Worm (Caenorhabditis elegans) whole organism, early embryonic: ENCODE results near the gene F35E8.2.

ENCODE experiments used
- B0310.2 ChIP-seq: sonication (generic microtip); optimal IDR thresholded peaks from 2 replicates; lab custom pipeline; 2016; ENCODE audit warnings: mild to moderate bottlenecking, missing genetic modification characterization, missing compliant biosample characterization
- F13C5.2 ChIP-seq: sonication (generic microtip); optimal IDR thresholded peaks from 2 replicates; lab custom pipeline; 2017; ENCODE audit warnings: mild to moderate bottlenecking, missing genetic modification characterization, inconsistent platforms, missing compliant biosample characterization
- aly-1 ChIP-seq: sonication (generic microtip); optimal IDR thresholded peaks from 2 replicates; lab custom pipeline; 2016; ENCODE audit warnings: missing genetic modification characterization, missing compliant biosample characterization
- ama-1 ChIP-seq: fragments of 150-350 bp; optimal IDR thresholded peaks from 2 replicates; lab custom pipeline; 2014
- ceh-13 ChIP-seq: fragments of 200-800 bp; sonication (Bioruptor generic); optimal IDR thresholded peaks from 2 replicates; lab custom pipeline; 2018; ENCODE audit warnings: mild to moderate bottlenecking, missing genetic modification characterization, missing compliant biosample characterization
- ceh-36 ChIP-seq: sonication (generic microtip); optimal IDR thresholded peaks from 2 replicates; lab custom pipeline; 2016; ENCODE audit warnings: missing genetic modification characterization, inconsistent platforms, missing compliant biosample characterization
- ets-7 ChIP-seq: sonication (generic microtip); optimal IDR thresholded peaks from 2 replicates; lab custom pipeline; 2016; ENCODE audit warnings: missing genotype, missing genetic modification characterization, missing compliant biosample characterization
- flt-1 ChIP-seq: fragments of 200-800 bp; sonication (Bioruptor generic); IDR thresholded peaks from 2 replicates; pipeline ENCODE4 v1.3.6; 2022; ENCODE audit warnings: missing genetic modification characterization, missing compliant biosample characterization
- hmbx-1 ChIP-seq: sonication (generic microtip); optimal IDR thresholded peaks from 2 replicates; lab custom pipeline; 2016; ENCODE audit warnings: mild to moderate bottlenecking, missing genetic modification characterization, missing compliant biosample characterization
- hmg-4 ChIP-seq: fragments of 200-800 bp; sonication (Bioruptor generic); optimal IDR thresholded peaks from 2 replicates; lab custom pipeline; 2018; ENCODE audit warnings: mild to moderate bottlenecking, missing genetic modification characterization, missing compliant biosample characterization
- hnd-1 ChIP-seq: sonication (generic microtip); optimal IDR thresholded peaks from 2 replicates; lab custom pipeline; 2016; ENCODE audit warnings: missing genetic modification characterization, missing compliant biosample characterization
- pes-1 ChIP-seq: fragments of 200-800 bp; sonication (Bioruptor generic); IDR thresholded peaks from 2 replicates; pipeline ENCODE4 v1.3.6; 2022; ENCODE audit warnings: missing genetic modification reagents, missing genetic modification characterization, missing compliant biosample characterization
- scrt-1 ChIP-seq: fragments of 200-800 bp; sonication (Bioruptor generic); IDR thresholded peaks from 2 replicates; pipeline ENCODE4 v1.3.6; 2022; ENCODE audit warnings: missing genetic modification characterization, missing compliant biosample characterization
- sea-1 ChIP-seq: fragments of 200-800 bp; sonication (Bioruptor generic); conservative IDR thresholded peaks from 2 replicates; pipeline ENCODE4 v1.3.6; 2022; ENCODE audit warnings: missing genetic modification characterization, missing compliant biosample characterization
- tbx-11 ChIP-seq: fragments of 200-800 bp; sonication (Bioruptor generic); IDR thresholded peaks from 2 replicates; pipeline ENCODE4 v1.3.6; 2022; ENCODE audit warnings: missing genetic modification characterization, missing compliant biosample characterization
- tbx-37 ChIP-seq: fragments of 200-800 bp; sonication (Bioruptor generic); conservative IDR thresholded peaks from 2 replicates; pipeline ENCODE4 v1.3.6; 2022; ENCODE audit warnings: missing genetic modification reagents, missing genetic modification characterization, missing compliant biosample characterization
- tra-4 ChIP-seq: sonication (generic microtip); optimal IDR thresholded peaks from 2 replicates; lab custom pipeline; 2017; ENCODE audit warnings: missing genetic modification characterization, missing compliant biosample characterization

F35E8.2 gene

DNA sequence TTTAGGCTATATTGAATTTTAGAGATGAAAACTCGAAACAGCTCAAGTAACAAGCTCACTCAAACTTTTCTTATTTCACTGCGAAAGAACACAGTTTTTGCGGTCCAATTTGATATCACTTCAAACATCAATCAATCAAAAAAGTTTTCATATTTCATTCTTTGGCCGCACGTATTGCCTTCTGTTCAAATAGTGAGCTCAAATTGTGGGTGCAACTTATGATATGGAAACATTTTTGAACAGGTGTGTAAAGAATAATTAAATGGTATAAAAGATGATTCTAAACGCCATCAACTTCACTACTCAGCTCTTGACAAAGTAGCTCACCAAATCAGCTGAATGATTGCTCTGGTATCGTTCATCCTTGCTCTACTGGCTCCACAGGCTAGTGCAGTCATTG is 5.8 kb upstream of the F35E8.2 start, which contains the start of gene T06C12.14:
TSS of gene T06C12.14 (plus strand) at position 301 of the 400 bp plus-strand sequence.
- TF ChIP-seq tra-4 (tag; lab: Kevin White, UChicago), result no peak
- TF ChIP-seq scrt-1 (GFP tag; lab: Robert Waterston, UW), result no peak
- no peak for TF ChIP-seq tbx-11
- TF ChIP-seq ceh-36 (tag; lab: Kevin White, UChicago), result no peak

DNA sequence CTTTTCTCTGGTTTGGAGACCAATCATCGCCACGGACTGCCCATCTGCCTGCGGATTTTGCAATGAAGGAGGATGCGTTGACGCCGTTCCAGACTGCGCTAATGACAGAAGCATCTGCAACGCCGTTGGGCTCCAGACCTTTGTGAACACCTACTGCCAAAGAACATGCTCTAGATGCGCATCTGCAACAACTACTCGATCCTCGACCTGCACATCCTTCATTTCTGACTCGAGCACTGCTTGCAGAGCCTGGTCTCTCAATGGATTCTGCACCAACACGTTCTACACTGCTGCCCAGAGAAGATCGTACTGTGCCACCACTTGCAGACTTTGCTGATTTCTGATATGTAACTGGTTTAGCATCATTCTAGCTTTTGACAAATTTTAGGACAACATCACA is 4.9 kb upstream of the F35E8.2 start:
- TF ChIP-seq sea-1 (GFP tag; lab: Robert Waterston, UW), result no peak
- TF ChIP-seq ceh-36 (tag; lab: Kevin White, UChicago), result no peak
- no peak for TF ChIP-seq flt-1 (GFP tag; lab: Robert Waterston, UW)
- TF ChIP-seq hmg-4, result no peak

DNA sequence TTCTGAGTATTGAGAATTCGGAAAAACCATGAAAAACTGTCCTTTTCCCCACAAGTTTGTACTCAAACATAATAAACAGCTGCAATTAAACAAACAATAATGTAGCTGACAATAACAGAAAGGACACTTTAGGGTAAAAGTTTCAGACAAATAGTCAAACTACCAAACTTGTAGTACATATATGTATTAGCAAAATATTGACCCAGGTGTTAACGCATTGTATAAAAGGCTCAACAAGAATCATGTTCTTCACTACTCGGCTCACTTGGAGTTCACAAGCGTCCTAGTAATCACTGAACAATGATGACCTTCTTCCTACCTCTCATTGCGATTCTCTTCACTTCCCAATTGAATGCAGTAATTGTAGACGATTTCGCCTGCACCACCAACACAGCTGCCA is 6.4 kb downstream of the F35E8.2 start, which contains the start of gene F35E8.6:
TSS of gene F35E8.6 (plus strand) at position 301 of the 400 bp plus-strand sequence.
- TF ChIP-seq scrt-1 (GFP tag; lab: Robert Waterston, UW) (no peak), flt-1 (GFP tag; lab: Robert Waterston, UW) (no peak), hnd-1 (tag; lab: Kevin White, UChicago) (no peak)

DNA sequence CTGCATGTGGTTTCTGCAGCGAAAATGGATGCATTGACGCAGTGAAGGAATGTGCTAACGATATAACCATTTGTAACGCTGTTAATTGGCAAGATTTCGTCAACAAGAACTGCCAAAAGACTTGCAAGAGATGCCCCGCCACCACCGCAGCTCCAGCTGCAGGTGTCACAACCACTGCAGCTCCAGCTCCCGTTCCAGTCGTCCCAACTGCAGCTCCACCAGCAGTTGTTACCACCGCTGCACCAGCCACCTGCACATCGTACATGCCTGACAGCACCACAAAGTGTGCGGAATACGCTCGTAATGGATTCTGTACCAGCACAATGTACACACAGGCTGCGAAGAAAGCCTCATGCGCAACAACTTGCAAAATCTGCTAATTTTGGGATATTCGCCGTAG is 7.2 kb downstream of the F35E8.2 start:
- TF ChIP-seq B0310.2 (tag; lab: Kevin White, UChicago) (no peak), aly-1 (tag; lab: Kevin White, UChicago) (no peak), pes-1 (GFP tag; lab: Robert Waterston, UW) (no peak), F13C5.2 (tag; lab: Kevin White, UChicago) (no peak), ceh-13 (no peak), ama-1 (lab: Kevin White, UChicago) (no peak), hmg-4 (no peak), scrt-1 (GFP tag; lab: Robert Waterston, UW) (no peak), tbx-37 (GFP tag; lab: Robert Waterston, UW) (no peak), ceh-36 (tag; lab: Kevin White, UChicago) (no peak), tra-4 (tag; lab: Kevin White, UChicago) (no peak), ets-7 (tag; lab: Kevin White, UChicago) (no peak), sea-1 (GFP tag; lab: Robert Waterston, UW) (no peak), flt-1 (GFP tag; lab: Robert Waterston, UW) (no peak), tbx-11 (no peak), hmbx-1 (no peak), hnd-1 (tag; lab: Kevin White, UChicago) (no peak)

DNA sequence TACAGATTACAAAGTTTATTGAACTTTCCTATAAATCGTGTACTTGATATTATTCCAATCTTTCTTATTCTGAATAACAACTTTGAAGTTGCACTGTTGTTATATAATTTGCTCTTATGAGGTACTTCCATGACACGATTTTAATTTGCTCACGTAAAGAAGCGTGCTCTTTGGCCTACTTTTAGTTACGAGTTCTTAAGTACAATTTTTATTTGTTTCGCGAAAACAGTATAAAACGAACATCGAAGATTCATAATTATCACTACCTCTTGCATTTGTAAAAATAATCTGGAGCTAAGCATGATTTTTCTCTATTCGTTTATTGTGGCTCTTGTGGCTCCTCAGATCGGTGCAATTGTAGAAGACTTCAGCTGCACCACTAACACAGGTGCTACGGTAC is 8.3 kb downstream of the F35E8.2 start, which contains the start of gene F35E8.7:
TSS of gene F35E8.7 (plus strand) at position 301 of the 400 bp plus-strand sequence.
- no peak for TF ChIP-seq ceh-36 (tag; lab: Kevin White, UChicago)
- TF ChIP-seq hmbx-1, result no peak
- TF ChIP-seq aly-1 (tag; lab: Kevin White, UChicago), result no peak
- no peak for TF ChIP-seq ceh-13
- TF ChIP-seq sea-1 (GFP tag; lab: Robert Waterston, UW), result no peak
- no peak for TF ChIP-seq tbx-37 (GFP tag; lab: Robert Waterston, UW)
- TF ChIP-seq F13C5.2 (tag; lab: Kevin White, UChicago), result no peak
- TF ChIP-seq pes-1 (GFP tag; lab: Robert Waterston, UW), result no peak
- TF ChIP-seq ama-1 (lab: Kevin White, UChicago), result no peak
- TF ChIP-seq flt-1 (GFP tag; lab: Robert Waterston, UW), result no peak
- no peak for TF ChIP-seq scrt-1 (GFP tag; lab: Robert Waterston, UW)
- TF ChIP-seq B0310.2 (tag; lab: Kevin White, UChicago), result no peak
- TF ChIP-seq tbx-11, result no peak
- TF ChIP-seq hmg-4, result no peak
- TF ChIP-seq ets-7 (tag; lab: Kevin White, UChicago), result no peak
- no peak for TF ChIP-seq hnd-1 (tag; lab: Kevin White, UChicago)
- no peak for TF ChIP-seq tra-4 (tag; lab: Kevin White, UChicago)

DNA sequence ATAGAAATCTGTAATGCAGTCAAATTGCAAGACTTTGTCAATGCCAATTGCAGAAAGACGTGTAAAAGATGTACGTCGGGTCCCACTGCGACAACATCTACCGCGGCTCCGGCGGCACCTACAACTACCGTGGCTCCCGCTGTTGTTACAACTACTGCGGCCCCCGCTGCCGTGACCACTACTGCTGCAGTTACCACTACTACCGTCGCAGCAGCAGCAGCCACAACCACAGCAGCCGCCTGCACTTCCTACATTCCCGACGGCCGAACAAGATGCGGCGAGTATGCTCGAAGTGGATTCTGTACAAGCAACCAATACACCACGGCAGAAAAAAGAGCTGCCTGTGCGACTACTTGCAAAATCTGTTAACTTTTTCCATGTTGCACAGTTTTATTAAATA is 9.3 kb downstream of the F35E8.2 start:
- TF ChIP-seq scrt-1 (GFP tag; lab: Robert Waterston, UW) (no peak), F13C5.2 (tag; lab: Kevin White, UChicago) (no peak), ceh-13 (no peak), hmbx-1 (no peak), aly-1 (tag; lab: Kevin White, UChicago) (no peak), ceh-36 (tag; lab: Kevin White, UChicago) (no peak), sea-1 (GFP tag; lab: Robert Waterston, UW) (no peak), ets-7 (tag; lab: Kevin White, UChicago) (no peak), pes-1 (GFP tag; lab: Robert Waterston, UW) (no peak), flt-1 (GFP tag; lab: Robert Waterston, UW) (no peak), hnd-1 (tag; lab: Kevin White, UChicago) (no peak), B0310.2 (tag; lab: Kevin White, UChicago) (no peak), ama-1 (lab: Kevin White, UChicago) (no peak), tra-4 (tag; lab: Kevin White, UChicago) (no peak), hmg-4 (no peak), tbx-37 (GFP tag; lab: Robert Waterston, UW) (no peak), tbx-11 (no peak)

DNA sequence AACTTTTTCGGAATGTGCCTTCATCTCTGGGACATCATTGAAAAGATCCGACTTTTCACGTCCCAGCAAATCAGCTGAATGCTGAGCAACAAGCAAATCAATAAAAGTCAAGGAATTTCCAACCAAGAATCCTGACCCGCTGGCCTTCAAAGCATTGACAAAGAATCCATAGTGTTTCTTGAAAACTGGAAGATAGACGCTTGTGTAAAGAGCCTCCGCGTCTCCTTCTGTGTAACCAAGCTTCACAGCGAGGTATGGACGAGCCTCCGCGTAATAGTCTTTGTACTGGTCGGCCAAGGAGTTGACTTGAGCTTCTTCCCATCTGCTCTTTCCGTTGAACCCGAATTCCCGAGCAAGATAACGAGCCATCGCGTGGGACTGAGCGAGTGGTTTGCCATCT is 9.8 kb downstream of the F35E8.2 start:
- TF ChIP-seq F13C5.2 (tag; lab: Kevin White, UChicago), result no peak
- TF ChIP-seq ceh-36 (tag; lab: Kevin White, UChicago), result no peak
- TF ChIP-seq pes-1 (GFP tag; lab: Robert Waterston, UW), result no peak
- no peak for TF ChIP-seq B0310.2 (tag; lab: Kevin White, UChicago)
- no peak for TF ChIP-seq aly-1 (tag; lab: Kevin White, UChicago)
- TF ChIP-seq tra-4 (tag; lab: Kevin White, UChicago), result no peak
- no peak for TF ChIP-seq hmbx-1
- TF ChIP-seq ama-1 (lab: Kevin White, UChicago), result no peak
- no peak for TF ChIP-seq hmg-4
- TF ChIP-seq tbx-11, result no peak
- TF ChIP-seq ets-7 (tag; lab: Kevin White, UChicago), result no peak
- no peak for TF ChIP-seq ceh-13
- no peak for TF ChIP-seq hnd-1 (tag; lab: Kevin White, UChicago)
- no peak for TF ChIP-seq sea-1 (GFP tag; lab: Robert Waterston, UW)
- no peak for TF ChIP-seq tbx-37 (GFP tag; lab: Robert Waterston, UW)
